Worm (Caenorhabditis elegans) whole organism, L1 larva: ENCODE data around the gene C53D6.10.

Experiments
- C34B4.2 ChIP-seq: sonication (generic microtip); optimal IDR thresholded peaks from 2 replicates; lab custom pipeline; 2017; ENCODE audit warnings: mild to moderate bottlenecking, missing genetic modification characterization, missing compliant biosample characterization
- Y116A8C.19 ChIP-seq: sonication (generic microtip); optimal IDR thresholded peaks from 2 replicates; lab custom pipeline; 2016; ENCODE audit warnings: missing compliant biosample characterization, missing genetic modification characterization, borderline replicate concordance
- alr-1 ChIP-seq: fragments of 200-800 bp; sonication (Bioruptor generic); optimal IDR thresholded peaks from 2 replicates; lab custom pipeline; 2018; ENCODE audit warnings: borderline replicate concordance, mild to moderate bottlenecking, missing genetic modification characterization, missing compliant biosample characterization
- ama-1 ChIP-seq: fragments of 150-350 bp; optimal IDR thresholded peaks from 2 replicates; lab custom pipeline; 2014
- blmp-1 ChIP-seq: fragments of 150-350 bp; optimal IDR thresholded peaks from 2 replicates; lab custom pipeline; 2014; ENCODE audit warnings: missing biosample characterization, missing genetic modification characterization
- ceh-8 ChIP-seq: fragments of 200-800 bp; sonication (Bioruptor generic); optimal IDR thresholded peaks from 2 replicates; lab custom pipeline; 2018; ENCODE audit warnings: mild to moderate bottlenecking, missing genetic modification characterization, moderate library complexity, missing compliant biosample characterization
- ceh-82 ChIP-seq, 3 experiments: fragments of 150-350 bp in 1 of 3; sonication (generic microtip) in 2 of 3; optimal IDR thresholded peaks; 2 replicates each; lab custom pipeline; 2014 to 2017; ENCODE audit warnings: missing biosample characterization in 3 of 3, missing genetic modification characterization in 3 of 3
- dsc-1 ChIP-seq: sonication (generic microtip); optimal IDR thresholded peaks from 2 replicates; lab custom pipeline; 2016; ENCODE audit warnings: mild to moderate bottlenecking, missing genetic modification characterization, missing compliant biosample characterization
- efl-1 ChIP-seq, 4 experiments: fragments of 150-350 bp; optimal IDR thresholded peaks in 3 of 4; peaks in 1 of 4; 1 replicate in 1 of 4; 2 replicates in 3 of 4; lab custom pipeline; 2014; ENCODE audit warnings: missing biosample characterization in 2 of 4, missing genetic modification characterization in 2 of 4, missing genetic modification reagents in 2 of 4
- efl-3 ChIP-seq: fragments of 200-800 bp; sonication (Bioruptor generic); optimal IDR thresholded peaks from 2 replicates; lab custom pipeline; 2018; ENCODE audit warnings: mild to moderate bottlenecking, missing genetic modification characterization, missing compliant biosample characterization
- elt-2 ChIP-seq: sonication (generic microtip); optimal IDR thresholded peaks from 2 replicates; lab custom pipeline; 2016; ENCODE audit warnings: missing genetic modification characterization, mild to moderate bottlenecking, inconsistent platforms, missing compliant biosample characterization, missing genetic modification reagents
- fkh-10 ChIP-seq: sonication (generic microtip); optimal IDR thresholded peaks from 2 replicates; lab custom pipeline; 2017; ENCODE audit warnings: missing biosample characterization, missing genetic modification reagents, missing genetic modification characterization
- fkh-4 ChIP-seq: sonication (generic microtip); optimal IDR thresholded peaks from 2 replicates; lab custom pipeline; 2016; ENCODE audit warnings: missing compliant biosample characterization, missing genetic modification characterization, borderline replicate concordance
- fkh-8 ChIP-seq: sonication (generic microtip); optimal IDR thresholded peaks from 2 replicates; lab custom pipeline; 2016; ENCODE audit warnings: mild to moderate bottlenecking, missing genetic modification characterization, missing compliant biosample characterization
- fos-1 ChIP-seq: fragments of 150-350 bp; optimal IDR thresholded peaks from 2 replicates; lab custom pipeline; 2014; ENCODE audit warnings: missing biosample characterization, missing genetic modification characterization
- grh-1 ChIP-seq: fragments of 200-800 bp; sonication (Bioruptor generic); IDR thresholded peaks from 2 replicates; pipeline ENCODE4 v1.3.6; 2022; ENCODE audit warnings: missing genetic modification reagents, missing genetic modification characterization, missing compliant biosample characterization
- hlh-17 ChIP-seq: fragments of 200-800 bp; sonication (Bioruptor generic); optimal IDR thresholded peaks from 2 replicates; lab custom pipeline; 2018; ENCODE audit warnings: missing genetic modification characterization, mild to moderate bottlenecking, missing compliant biosample characterization, moderate library complexity, borderline replicate concordance
- hlh-4 ChIP-seq: sonication (generic microtip); optimal IDR thresholded peaks from 2 replicates; lab custom pipeline; 2016; ENCODE audit warnings: mild to moderate bottlenecking, missing genetic modification characterization, missing compliant biosample characterization
- irx-1 ChIP-seq: sonication (generic microtip); optimal IDR thresholded peaks from 2 replicates; lab custom pipeline; 2016; ENCODE audit warnings: missing genetic modification characterization, missing compliant biosample characterization
- isw-1 ChIP-seq: fragments of 200-800 bp; sonication (Bioruptor generic); IDR thresholded peaks from 2 replicates; pipeline ENCODE4 v1.3.6; 2022; ENCODE audit warnings: missing genetic modification characterization, missing compliant biosample characterization
- jun-1 ChIP-seq: fragments of 150-350 bp; optimal IDR thresholded peaks from 2 replicates; lab custom pipeline; 2014; ENCODE audit warnings: missing biosample characterization, missing genetic modification reagents, missing genetic modification characterization
- lin-13 ChIP-seq: fragments of 150-350 bp; optimal IDR thresholded peaks from 2 replicates; lab custom pipeline; 2014; ENCODE audit warnings: missing biosample characterization, missing genetic modification reagents, missing genetic modification characterization
- lin-15B ChIP-seq: fragments of 150-350 bp; sonication (generic microtip); optimal IDR thresholded peaks from 3 replicates; lab custom pipeline; 2014; ENCODE audit warnings: missing biosample characterization, missing genetic modification characterization
- lin-35 ChIP-seq, 2 experiments: fragments of 150-350 bp; optimal IDR thresholded peaks; 2 replicates each; lab custom pipeline; 2014; ENCODE audit warnings: missing biosample characterization in 2 of 2, missing genetic modification characterization in 2 of 2, missing genetic modification reagents in 2 of 2
- lin-39 ChIP-seq: fragments of 150-350 bp; optimal IDR thresholded peaks from 2 replicates; lab custom pipeline; 2014; ENCODE audit warnings: missing biosample characterization, missing genetic modification reagents, missing genetic modification characterization
- lir-3 ChIP-seq: sonication (generic microtip); optimal IDR thresholded peaks from 2 replicates; lab custom pipeline; 2016; ENCODE audit warnings: mild to moderate bottlenecking, missing genetic modification characterization, moderate library complexity, missing compliant biosample characterization; ENCODE audit not compliant: poor library complexity
- mdl-1 ChIP-seq, 2 experiments: fragments of 150-350 bp; optimal IDR thresholded peaks; 2 replicates each; lab custom pipeline; 2014 to 2017; ENCODE audit warnings: missing biosample characterization in 2 of 2, missing genetic modification characterization in 2 of 2, inconsistent platforms in 1 of 2
- mef-2 ChIP-seq: fragments of 150-350 bp; optimal IDR thresholded peaks from 2 replicates; lab custom pipeline; 2014; ENCODE audit warnings: missing biosample characterization, missing genetic modification characterization
- mep-1 ChIP-seq: fragments of 150-350 bp; optimal IDR thresholded peaks from 2 replicates; lab custom pipeline; 2014; ENCODE audit warnings: missing biosample characterization, missing genetic modification characterization
- nhr-12 ChIP-seq: sonication (generic microtip); optimal IDR thresholded peaks from 2 replicates; lab custom pipeline; 2017; ENCODE audit warnings: missing biosample characterization, missing genetic modification characterization
- nhr-19 ChIP-seq: fragments of 200-800 bp; sonication (Bioruptor generic); conservative IDR thresholded peaks from 2 replicates; pipeline ENCODE4 v1.3.6; 2022; ENCODE audit warnings: missing genetic modification characterization, missing compliant biosample characterization
- nhr-20 ChIP-seq: sonication (generic microtip); optimal IDR thresholded peaks from 2 replicates; lab custom pipeline; 2016; ENCODE audit warnings: mild to moderate bottlenecking, missing genetic modification characterization, missing compliant biosample characterization
- nhr-237 ChIP-seq: fragments of 150-350 bp; optimal IDR thresholded peaks from 2 replicates; lab custom pipeline; 2014; ENCODE audit warnings: missing biosample characterization, missing genetic modification characterization
- nhr-47 ChIP-seq: sonication (generic microtip); optimal IDR thresholded peaks from 2 replicates; lab custom pipeline; 2016; ENCODE audit warnings: mild to moderate bottlenecking, missing genetic modification characterization, moderate library complexity, missing compliant biosample characterization
- nhr-71 ChIP-seq: sonication (generic microtip); optimal IDR thresholded peaks from 2 replicates; lab custom pipeline; 2016; ENCODE audit warnings: mild to moderate bottlenecking, missing genetic modification characterization, moderate library complexity, missing compliant biosample characterization
- nhr-84 ChIP-seq: sonication (generic microtip); optimal IDR thresholded peaks from 2 replicates; lab custom pipeline; 2017; ENCODE audit warnings: missing biosample characterization, missing genetic modification characterization
- nhr-85 ChIP-seq: sonication (generic microtip); peaks from one replicate; lab custom pipeline; 2016; ENCODE audit warnings: missing genetic modification characterization, inconsistent platforms, missing compliant biosample characterization
- pag-3 ChIP-seq: sonication (generic microtip); optimal IDR thresholded peaks from 2 replicates; lab custom pipeline; 2017; ENCODE audit warnings: missing genetic modification characterization, mild to moderate bottlenecking, missing compliant biosample characterization, antibody characterized with exemption, borderline replicate concordance; ENCODE audit not compliant: insufficient read depth
- pax-3 ChIP-seq: fragments of 200-800 bp; sonication (Bioruptor generic); optimal IDR thresholded peaks from 2 replicates; lab custom pipeline; 2018; ENCODE audit warnings: mild to moderate bottlenecking, missing genetic modification characterization, moderate library complexity, missing compliant biosample characterization
- rnt-1 ChIP-seq: sonication (generic microtip); optimal IDR thresholded peaks from 2 replicates; lab custom pipeline; 2016; ENCODE audit warnings: mild to moderate bottlenecking, missing genetic modification characterization, moderate library complexity, missing compliant biosample characterization
- snu-23 ChIP-seq: sonication (generic microtip); optimal IDR thresholded peaks from 2 replicates; lab custom pipeline; 2016; ENCODE audit warnings: missing genetic modification characterization, missing compliant biosample characterization
- sox-4 ChIP-seq: sonication (generic microtip); optimal IDR thresholded peaks from 2 replicates; lab custom pipeline; 2016; ENCODE audit warnings: missing genetic modification characterization, missing compliant biosample characterization
- sptf-1 ChIP-seq: fragments of 150-350 bp; optimal IDR thresholded peaks from 2 replicates; lab custom pipeline; 2014; ENCODE audit warnings: missing biosample characterization, missing genetic modification characterization
- sup-37 ChIP-seq: fragments of 200-800 bp; sonication (Bioruptor generic); optimal IDR thresholded peaks from 2 replicates; lab custom pipeline; 2018; ENCODE audit warnings: mild to moderate bottlenecking, missing genetic modification characterization, missing compliant biosample characterization
- unc-130 ChIP-seq: fragments of 150-350 bp; optimal IDR thresholded peaks from 2 replicates; lab custom pipeline; 2017; ENCODE audit warnings: missing biosample characterization, missing genetic modification characterization, inconsistent platforms
- unc-62 ChIP-seq: fragments of 150-350 bp; optimal IDR thresholded peaks from 2 replicates; lab custom pipeline; 2014; ENCODE audit warnings: missing biosample characterization, missing genetic modification reagents, missing genetic modification characterization
- unc-86 ChIP-seq: sonication (generic microtip); optimal IDR thresholded peaks from 2 replicates; lab custom pipeline; 2016; ENCODE audit warnings: missing genetic modification characterization, missing compliant biosample characterization
- ztf-4 ChIP-seq: fragments of 150-350 bp; optimal IDR thresholded peaks from 2 replicates; lab custom pipeline; 2014; ENCODE audit warnings: missing biosample characterization, missing genetic modification characterization

C53D6.10 gene

DNA sequence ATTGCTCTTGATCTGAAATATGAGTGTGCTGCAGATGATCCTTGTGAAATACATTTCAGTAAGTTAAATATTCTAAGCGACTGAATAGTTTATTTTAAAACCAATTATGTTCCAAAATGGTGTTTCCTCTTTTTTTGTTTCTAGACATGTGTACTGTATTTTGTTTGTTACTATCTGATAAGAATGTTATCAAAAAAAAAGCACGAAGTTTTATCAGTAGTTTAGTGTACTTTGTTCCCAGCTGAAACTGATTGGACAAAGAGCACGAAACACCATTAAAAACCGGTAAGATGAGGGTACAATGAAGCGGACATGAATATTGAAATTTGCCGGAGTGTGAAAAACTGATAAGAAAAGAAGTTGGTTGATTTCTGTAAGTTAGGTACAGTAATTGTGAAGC is 35.9 kb upstream of the C53D6.10 start:
- TF ChIP-seq snu-23 (no peak), elt-2 (tag; lab: Kevin White, UChicago) (peak; percentile 79), lin-39 (tag; lab: Kevin White, UChicago) (no peak)

DNA sequence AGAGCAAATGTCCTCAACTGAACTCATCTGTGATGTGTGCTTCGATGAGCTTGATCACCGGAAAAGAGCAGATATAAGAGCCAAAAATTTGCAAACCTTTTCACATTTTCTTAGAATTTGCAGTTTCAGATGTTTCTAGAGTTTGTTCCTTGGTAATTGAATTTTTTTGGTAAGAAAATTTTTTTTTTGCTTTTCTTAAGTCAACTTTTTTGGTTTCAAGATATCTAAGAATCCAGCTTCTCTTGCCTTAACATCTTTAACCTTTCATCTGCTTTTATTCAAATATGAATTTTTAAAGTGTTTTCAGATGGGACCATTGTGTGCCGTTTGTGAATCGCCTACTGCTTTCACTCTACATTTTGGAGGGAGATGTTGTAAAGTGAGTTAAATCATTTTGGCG is 35.5 kb upstream of the C53D6.10 start, which contains the start of gene nhr-11:
Gene nhr-11, plus strand, starts transcription at position 301 of the 400 bp plus-strand sequence.
- TF ChIP-seq fkh-8 (tag; lab: Kevin White, UChicago), result peak; percentile 45
- no peak for TF ChIP-seq ceh-82 (tag; optimal IDR thresholded peaks at IDR 0.05; lab: Kevin White, UChicago)

DNA sequence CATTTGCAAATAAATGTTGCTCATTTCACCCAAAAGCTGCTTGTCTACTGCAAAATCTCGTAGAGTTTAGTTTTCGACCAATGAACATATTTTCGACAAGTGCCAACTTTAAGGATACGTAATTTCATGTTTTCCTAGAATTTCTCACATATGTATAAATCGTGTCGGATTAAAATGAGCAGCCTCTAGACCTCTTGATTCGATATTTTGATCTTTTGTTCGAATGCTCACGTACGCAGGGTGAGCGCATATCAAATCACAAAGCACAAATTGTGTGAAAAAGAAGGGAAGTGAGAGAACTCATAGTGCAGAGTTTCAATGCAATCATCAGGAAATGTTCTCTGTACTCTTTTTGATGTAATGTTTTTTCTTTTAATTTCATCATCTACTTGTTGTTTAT is 29.3 kb upstream of the C53D6.10 start:
- TF ChIP-seq fkh-10 (GFP tag; lab: Kevin White, UChicago) (peak; percentile 21), nhr-47 (tag; lab: Kevin White, UChicago) (peak; percentile 73), unc-86 (tag; lab: Kevin White, UChicago) (no peak), efl-1 (optimal IDR thresholded peaks at IDR 0.05; lab: Kevin White, UChicago) (peak in 1 of 2 experiments; percentile 11), efl-1 (GFP tag; optimal IDR thresholded peaks at IDR 0.05 in 1 of 2; lab: Kevin White, UChicago) (no peak), mef-2 (tag; lab: Kevin White, UChicago) (no peak), nhr-237 (tag; lab: Kevin White, UChicago) (no peak), hlh-17 (GFP tag; lab: Kevin White, UChicago) (no peak), dsc-1 (tag; lab: Kevin White, UChicago) (peak; percentile 72), nhr-85 (tag; lab: Kevin White, UChicago) (no peak), mdl-1 (tag; optimal IDR thresholded peaks at IDR 0.05; lab: Kevin White, UChicago) (no peak), grh-1 (GFP tag; lab: Robert Waterston, UW) (no peak), unc-62 (GFP tag; lab: Kevin White, UChicago) (no peak), pax-3 (peak; percentile 13), nhr-19 (GFP tag; lab: Robert Waterston, UW) (0 out of 2 replicates have a peak, but pooled peaks have one; percentile 22), mep-1 (tag; lab: Kevin White, UChicago) (no peak), sup-37 (GFP tag; lab: Kevin White, UChicago) (no peak), lin-13 (GFP tag; lab: Kevin White, UChicago) (no peak), lin-35 (GFP tag; optimal IDR thresholded peaks at IDR 0.05; lab: Kevin White, UChicago) (no peak), ama-1 (lab: Kevin White, UChicago) (no peak), ztf-4 (tag; lab: Kevin White, UChicago) (no peak), rnt-1 (no peak), elt-2 (tag; lab: Kevin White, UChicago) (no peak), isw-1 (GFP tag; lab: Robert Waterston, UW) (no peak), C34B4.2 (no peak), sptf-1 (tag; lab: Kevin White, UChicago) (no peak), fkh-4 (no peak), blmp-1 (tag; lab: Kevin White, UChicago) (no peak), jun-1 (peak; percentile 32), sox-4 (tag; lab: Kevin White, UChicago) (peak; percentile 76), nhr-20 (peak; percentile 80), lir-3 (tag; lab: Kevin White, UChicago) (no peak), ceh-8 (GFP tag; lab: Kevin White, UChicago) (no peak), nhr-71 (tag; lab: Kevin White, UChicago) (peak; percentile 90), unc-130 (tag; lab: Kevin White, UChicago) (no peak), fkh-8 (tag; lab: Kevin White, UChicago) (peak; percentile 89), lin-15B (no peak), Y116A8C.19 (no peak), pag-3 (no peak), efl-3 (GFP tag; lab: Kevin White, UChicago) (no peak), fos-1 (tag; lab: Kevin White, UChicago) (peak; percentile 9), alr-1 (tag; lab: Kevin White, UChicago) (no peak), nhr-84 (no peak), nhr-12 (tag; lab: Kevin White, UChicago) (no peak), hlh-4 (tag; lab: Kevin White, UChicago) (no peak), irx-1 (tag; lab: Kevin White, UChicago) (peak; percentile 40)
